Worm (Caenorhabditis elegans) whole organism, L4/young adult: Measurements from ENCODE around the gene kcnl-4.

Experiments used
- W03F9.2 ChIP-seq: fragments of 150-350 bp; optimal IDR thresholded peaks from 2 replicates; lab custom pipeline; 2014; ENCODE audit warnings: missing biosample characterization, missing genetic modification characterization
- him-1 ChIP-seq: sonication (generic microtip); optimal IDR thresholded peaks from 2 replicates; lab custom pipeline; 2016; ENCODE audit warnings: missing genotype, missing genetic modification reagents, missing genetic modification characterization, missing compliant biosample characterization

DNA sequence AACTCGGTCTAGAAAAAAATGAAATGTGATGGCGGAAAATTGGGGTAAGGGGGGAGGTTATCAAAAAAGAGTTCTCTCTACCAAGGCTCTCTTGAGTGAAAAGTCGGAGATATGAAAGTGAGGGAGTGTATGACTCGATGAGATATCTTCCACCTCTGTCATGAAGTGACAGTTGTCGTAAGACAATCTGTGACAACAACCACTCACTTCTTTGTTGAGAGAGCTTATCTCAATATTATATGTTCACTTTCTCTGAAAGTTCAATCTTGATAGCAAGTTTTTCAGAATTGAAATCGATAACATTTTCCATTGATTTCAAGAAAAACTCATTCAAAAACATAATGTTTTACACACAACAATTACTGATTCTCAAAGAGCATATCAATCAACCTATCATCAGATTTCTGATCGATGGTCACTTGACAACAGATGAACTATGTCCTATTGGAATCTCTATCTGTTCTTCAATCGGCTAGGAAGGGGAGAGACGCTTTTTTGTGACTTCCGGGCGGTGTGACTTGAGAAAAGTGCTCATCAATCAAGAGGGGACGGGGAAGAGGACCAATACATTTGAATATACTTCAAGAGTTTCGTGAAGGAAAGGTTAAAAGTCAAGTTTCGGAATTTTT lies 45.9 kb downstream of the kcnl-4 start:
- no peak for TF ChIP-seq W03F9.2 (tag; lab: Kevin White, UChicago)
- no peak for TF ChIP-seq him-1 (tag; lab: Kevin White, UChicago)
